Worm (Caenorhabditis elegans): ENCODE measurements around the gene E01G4.6.

ce11 chrII:13485119-13485518 lies 2.9 kb downstream of the E01G4.6 start:
- TF ChIP-seq unc-62 (GFP tag; optimal IDR thresholded peaks at IDR 0.05) (no peak), hlh-1 (tag; optimal IDR thresholded peaks at IDR 0.05) (no peak), ztf-11 (tag; optimal IDR thresholded peaks at IDR 0.05) (no peak), elt-1 (tag; optimal IDR thresholded peaks at IDR 0.05; ENCODE audit: borderline replicate concordance, insufficient read depth) (no peak), pha-4 (tag; optimal IDR thresholded peaks at IDR 0.05) (no peak), blmp-1 (tag; optimal IDR thresholded peaks at IDR 0.05) (no peak), ces-1 (GFP tag; optimal IDR thresholded peaks at IDR 0.05) (no peak), nhr-76 (tag; optimal IDR thresholded peaks at IDR 0.05) (no peak), lin-32 (GFP tag; optimal IDR thresholded peaks at IDR 0.05) (no peak), snpc-4 (tag; optimal IDR thresholded peaks at IDR 0.05) (no peak), sem-2 (GFP tag; optimal IDR thresholded peaks at IDR 0.05) (no peak)
